Fruit fly (Drosophila melanogaster) whole organism, embryonic: ENCODE data around the gene Phae2.
A peak's percentile ranks its signal among the peaks of the same experiment; 100 is the strongest.

Source experiments
- Bgb ChIP-seq: fragments of 200-800 bp; sonication (Bioruptor generic); IDR thresholded peaks from 2 replicates; pipeline ENCODE4 v1.3.6; 2022; ENCODE audit warnings: missing biosample characterization, missing genetic modification characterization; ENCODE audit not compliant: partially characterized antibody
- CG1024 ChIP-seq: fragments of 200-800 bp; sonication (Bioruptor generic); IDR thresholded peaks from 2 replicates; pipeline ENCODE4 v1.3.6; 2022; ENCODE audit warnings: missing biosample characterization, missing genetic modification characterization
- CG11560 ChIP-seq: fragments of 200-800 bp; sonication (Bioruptor generic); IDR thresholded peaks from 3 replicates; pipeline ENCODE4 v1.3.6; 2022; ENCODE audit warnings: missing biosample characterization, missing genetic modification characterization
- CG12104 ChIP-seq: fragments of 200-800 bp; sonication (Bioruptor generic); optimal IDR thresholded peaks from 3 replicates; lab custom pipeline; 2016; ENCODE audit warnings: missing biosample characterization, missing genetic modification characterization
- CG1233 ChIP-seq: fragments of 200-800 bp; sonication (Bioruptor generic); optimal IDR thresholded peaks from 4 replicates; lab custom pipeline; 2018; ENCODE audit warnings: missing biosample characterization, mild to moderate bottlenecking, missing genetic modification characterization
- CG12942 ChIP-seq: fragments of 200-800 bp; sonication (Bioruptor generic); optimal IDR thresholded peaks from 3 replicates; lab custom pipeline; 2016; ENCODE audit warnings: missing biosample characterization, missing genetic modification characterization
- CG15073 ChIP-seq: fragments of 200-800 bp; sonication (Bioruptor generic); optimal IDR thresholded peaks from 2 replicates; lab custom pipeline; 2016; ENCODE audit warnings: missing biosample characterization, missing genetic modification characterization
- CG15269 ChIP-seq: fragments of 200-800 bp; sonication (Bioruptor generic); optimal IDR thresholded peaks from 2 replicates; lab custom pipeline; 2018; ENCODE audit warnings: missing biosample characterization, mild to moderate bottlenecking, missing genetic modification characterization, moderate library complexity
- CG15479 ChIP-seq: fragments of 200-800 bp; sonication (Bioruptor generic); optimal IDR thresholded peaks from 3 replicates; lab custom pipeline; 2019; ENCODE audit warnings: missing biosample characterization, mild to moderate bottlenecking, missing genetic modification characterization, moderate library complexity
- CG17829 ChIP-seq: fragments of 200-800 bp; optimal IDR thresholded peaks from 2 replicates; lab custom pipeline; 2019; ENCODE audit warnings: missing biosample characterization, mild to moderate bottlenecking, missing genetic modification characterization, moderate library complexity
- CG18011 ChIP-seq: fragments of 200-800 bp; sonication (Bioruptor generic); optimal IDR thresholded peaks from 2 replicates; lab custom pipeline; 2017; ENCODE audit warnings: missing biosample characterization, missing genetic modification characterization, mild to moderate bottlenecking, moderate library complexity, missing genotype
- CG2875 ChIP-seq: fragments of 200-800 bp; sonication (Bioruptor generic); optimal IDR thresholded peaks from 2 replicates; lab custom pipeline; 2017; ENCODE audit warnings: missing biosample characterization, mild to moderate bottlenecking, missing genetic modification characterization, missing genetic modification reagents
- CG30403 ChIP-seq: fragments of 200-800 bp; sonication (Bioruptor generic); optimal IDR thresholded peaks from 3 replicates; lab custom pipeline; 2016; ENCODE audit warnings: missing biosample characterization, missing genetic modification characterization
- CG3726 ChIP-seq: fragments of 200-800 bp; sonication (Bioruptor generic); IDR thresholded peaks from 3 replicates; pipeline ENCODE4, ENCODE4 v1.3.6; 2022; ENCODE audit warnings: missing biosample characterization, missing genetic modification characterization
- CG4282 ChIP-seq: fragments of 200-800 bp; sonication (Bioruptor generic); optimal IDR thresholded peaks from 2 replicates; lab custom pipeline; 2016; ENCODE audit warnings: missing biosample characterization, missing genetic modification characterization
- CG5180 ChIP-seq: fragments of 200-800 bp; sonication (Bioruptor generic); optimal IDR thresholded peaks from 3 replicates; lab custom pipeline; 2017; ENCODE audit warnings: missing biosample characterization, missing genetic modification characterization, mild to moderate bottlenecking, moderate library complexity, missing genetic modification reagents
- CG7556 ChIP-seq: fragments of 200-800 bp; sonication (Bioruptor generic); optimal IDR thresholded peaks from 2 replicates; lab custom pipeline; 2017; ENCODE audit warnings: missing biosample characterization, mild to moderate bottlenecking, missing genetic modification characterization
- Camta ChIP-seq: fragments of 200-800 bp; sonication (Bioruptor generic); optimal IDR thresholded peaks from 2 replicates; lab custom pipeline; 2016; ENCODE audit warnings: missing biosample characterization, missing genetic modification characterization
- CkIIα-i1 ChIP-seq: fragments of 200-800 bp; sonication (Bioruptor generic); IDR thresholded peaks from 2 replicates; pipeline ENCODE4 v1.3.6; 2022; ENCODE audit warnings: missing biosample characterization, missing genetic modification characterization
- Dad ChIP-seq: fragments of 200-800 bp; sonication (Bioruptor generic); optimal IDR thresholded peaks from 3 replicates; lab custom pipeline; 2016; ENCODE audit warnings: missing biosample characterization, missing genetic modification characterization
- Dfd ChIP-seq, 2 experiments: fragments of >200 bp; optimal IDR thresholded peaks; 2 replicates each; lab custom pipeline; 2017; ENCODE audit warnings: missing biosample characterization in 2 of 2, missing genetic modification characterization in 2 of 2
- E2f2 ChIP-seq: fragments of 200-800 bp; sonication (Bioruptor generic); IDR thresholded peaks from 2 replicates; pipeline ENCODE4 v1.3.6; 2022; ENCODE audit warnings: missing biosample characterization, missing genetic modification characterization
- Fer1 ChIP-seq: fragments of 200-800 bp; sonication (Bioruptor generic); optimal IDR thresholded peaks from 2 replicates; lab custom pipeline; 2017; ENCODE audit warnings: missing biosample characterization, mild to moderate bottlenecking, missing genetic modification characterization
- Gug ChIP-seq: fragments of 200-800 bp; sonication (Bioruptor generic); IDR thresholded peaks from 4 replicates; pipeline ENCODE4 v1.3.6; 2022; ENCODE audit warnings: missing biosample characterization, missing genetic modification characterization
- HLH54F ChIP-seq: fragments of 200-800 bp; sonication (Bioruptor generic); optimal IDR thresholded peaks from 3 replicates; lab custom pipeline; 2016; ENCODE audit warnings: missing biosample characterization, missing genetic modification characterization
- Hr78 ChIP-seq, 2 experiments: fragments of 200-800 bp in 1 of 2; fragments of >200 bp in 1 of 2; sonication (Bioruptor generic) in 1 of 2; optimal IDR thresholded peaks; 2 replicates each; lab custom pipeline; 2017 to 2019; ENCODE audit warnings: missing biosample characterization in 2 of 2, missing genetic modification characterization in 2 of 2, mild to moderate bottlenecking in 1 of 2, moderate library complexity in 1 of 2
- Med ChIP-seq: fragments of 200-800 bp; sonication (Bioruptor generic); peaks from one replicate; lab custom pipeline; 2016; ENCODE audit warnings: missing biosample characterization, missing genetic modification characterization, mild to moderate bottlenecking, inconsistent platforms, moderate library complexity
- Mrtf ChIP-seq: fragments of 200-800 bp; sonication (Bioruptor generic); IDR thresholded peaks from 3 replicates; pipeline ENCODE4 v1.3.6; 2022; ENCODE audit warnings: missing biosample characterization, missing genetic modification characterization
- Poxn ChIP-seq: fragments of 200-800 bp; sonication (Bioruptor generic); IDR thresholded peaks from 2 replicates; pipeline ENCODE4 v1.3.6; 2022; ENCODE audit warnings: missing biosample characterization, missing genetic modification characterization
- Scr ChIP-seq: fragments of 200-800 bp; sonication (Bioruptor generic); IDR thresholded peaks from 2 replicates; pipeline ENCODE4 v1.3.6; 2022; ENCODE audit warnings: missing biosample characterization, missing genetic modification characterization; ENCODE audit not compliant: partially characterized antibody
- Spps ChIP-seq: fragments of 200-800 bp; sonication (Bioruptor generic); optimal IDR thresholded peaks from 2 replicates; lab custom pipeline; 2018; ENCODE audit warnings: missing biosample characterization, mild to moderate bottlenecking, missing genetic modification characterization
- Sry-β ChIP-seq: fragments of 200-800 bp; sonication (Bioruptor generic); optimal IDR thresholded peaks from 2 replicates; lab custom pipeline; 2018; ENCODE audit warnings: missing biosample characterization, mild to moderate bottlenecking, missing genetic modification characterization, moderate library complexity
- bowl ChIP-seq: fragments of 200-800 bp; sonication (Bioruptor generic); IDR thresholded peaks from 2 replicates; pipeline ENCODE4 v1.3.6; 2022; ENCODE audit warnings: missing biosample characterization, missing genetic modification characterization
- chinmo ChIP-seq: fragments of 200-800 bp; sonication (Bioruptor generic); IDR thresholded peaks from 4 replicates; pipeline ENCODE4 v1.3.6; 2022; ENCODE audit warnings: missing biosample characterization, missing genetic modification characterization; ENCODE audit not compliant: partially characterized antibody
- dm ChIP-seq: fragments of 200-800 bp; sonication (Bioruptor generic); optimal IDR thresholded peaks from 3 replicates; lab custom pipeline; 2016; ENCODE audit warnings: missing biosample characterization, missing genetic modification characterization
- dmrt99B ChIP-seq: fragments of 200-800 bp; sonication (Bioruptor generic); optimal IDR thresholded peaks from 2 replicates; lab custom pipeline; 2018; ENCODE audit warnings: missing biosample characterization, mild to moderate bottlenecking, missing genetic modification characterization, moderate library complexity
- dpn ChIP-seq, 2 experiments: fragments of 200-800 bp; sonication (Bioruptor generic); optimal IDR thresholded peaks; 3 replicates each; lab custom pipeline; 2016; ENCODE audit warnings: missing biosample characterization in 2 of 2, missing genetic modification characterization in 2 of 2
- ems ChIP-seq: fragments of 200-800 bp; sonication (Bioruptor generic); optimal IDR thresholded peaks from 3 replicates; lab custom pipeline; 2016; ENCODE audit warnings: missing biosample characterization, missing genetic modification characterization
- gro ChIP-seq: fragments of 200-800 bp; sonication (Bioruptor generic); optimal IDR thresholded peaks from 2 replicates; lab custom pipeline; 2016; ENCODE audit warnings: missing biosample characterization, missing genetic modification characterization
- hkb ChIP-seq, 2 experiments: fragments of 200-800 bp in 1 of 2; fragments of >200 bp in 1 of 2; sonication (Bioruptor generic) in 1 of 2; IDR thresholded peaks in 1 of 2; optimal IDR thresholded peaks in 1 of 2; 2 replicates each; pipeline versions ENCODE4 v1.3.6 to Lab custom; 2017 to 2022; ENCODE audit warnings: missing biosample characterization in 1 of 2, missing genetic modification characterization in 1 of 2
- jing ChIP-seq: fragments of 200-800 bp; sonication (Bioruptor generic); optimal IDR thresholded peaks from 2 replicates; lab custom pipeline; 2018; ENCODE audit warnings: missing biosample characterization, mild to moderate bottlenecking, missing genetic modification characterization
- nerfin-2 ChIP-seq: fragments of 200-800 bp; sonication (Bioruptor generic); IDR thresholded peaks from 2 replicates; pipeline ENCODE4 v1.3.6; 2022; ENCODE audit warnings: missing biosample characterization, missing genetic modification characterization; ENCODE audit not compliant: partially characterized antibody
- odd ChIP-seq: fragments of 200-800 bp; sonication (Bioruptor generic); optimal IDR thresholded peaks from 2 replicates; lab custom pipeline; 2017; ENCODE audit warnings: missing biosample characterization, mild to moderate bottlenecking, missing genetic modification characterization
- pzg ChIP-seq: fragments of 200-800 bp; sonication (Bioruptor generic); optimal IDR thresholded peaks from 3 replicates; lab custom pipeline; 2018; ENCODE audit warnings: missing biosample characterization, mild to moderate bottlenecking, missing genetic modification characterization, moderate library complexity
- schlank ChIP-seq: fragments of 200-800 bp; sonication (Bioruptor generic); optimal IDR thresholded peaks from 2 replicates; lab custom pipeline; 2018; ENCODE audit warnings: missing biosample characterization, mild to moderate bottlenecking, missing genetic modification characterization
- sisA ChIP-seq: fragments of 200-800 bp; sonication (Bioruptor generic); IDR thresholded peaks from 2 replicates; pipeline ENCODE4 v1.3.6; 2022; ENCODE audit warnings: missing biosample characterization, missing genetic modification characterization
- slp2 ChIP-seq: fragments of 200-800 bp; sonication (Bioruptor generic); optimal IDR thresholded peaks from 2 replicates; lab custom pipeline; 2016; ENCODE audit warnings: missing biosample characterization, missing genetic modification characterization
- tap ChIP-seq: fragments of 200-800 bp; optimal IDR thresholded peaks from 3 replicates; lab custom pipeline; 2019; ENCODE audit warnings: missing biosample characterization, mild to moderate bottlenecking, missing genetic modification characterization, moderate library complexity
- toy ChIP-seq: fragments of 200-800 bp; sonication (Bioruptor generic); IDR thresholded peaks from 2 replicates; pipeline ENCODE4 v1.3.6; 2022; ENCODE audit warnings: missing biosample characterization, missing genetic modification characterization
- tx ChIP-seq: fragments of 200-800 bp; sonication (Bioruptor generic); optimal IDR thresholded peaks from 2 replicates; lab custom pipeline; 2016; ENCODE audit warnings: missing biosample characterization, missing genetic modification characterization
- unpg ChIP-seq: fragments of 200-800 bp; sonication (Bioruptor generic); optimal IDR thresholded peaks from 3 replicates; lab custom pipeline; 2018; ENCODE audit warnings: missing biosample characterization, mild to moderate bottlenecking, missing genetic modification characterization, moderate library complexity

Phae2 gene

DNA sequence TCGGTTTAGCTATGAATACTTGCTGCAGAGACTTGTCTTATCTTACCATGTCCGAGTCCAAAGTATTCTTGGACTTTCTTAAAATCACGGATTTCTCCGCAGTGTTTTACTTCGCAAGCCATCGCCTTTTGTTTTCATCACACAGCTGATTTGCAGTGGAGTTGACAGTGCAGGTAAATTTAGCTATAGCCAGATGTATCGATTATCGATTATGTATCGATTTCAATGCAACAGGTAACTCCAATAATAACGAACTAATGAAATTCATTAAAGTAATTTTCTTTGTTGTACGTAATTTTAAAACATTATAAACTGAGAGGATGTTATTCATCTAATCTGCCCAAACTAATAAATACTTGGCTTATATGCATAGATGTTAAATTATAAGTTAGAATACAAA lies 47.9 kb upstream of the Phae2 start, which contains the start of gene Rab3-GAP (continued):
- TF ChIP-seq dm (GFP tag; lab: Kevin White, UChicago): no peak
- peak; percentile 34 for TF ChIP-seq CG12942 (GFP tag; lab: Kevin White, UChicago)
- peak; percentile 78 for TF ChIP-seq Med (GFP tag; lab: Kevin White, UChicago)
- peak; percentile 23; the same call in 1 of the 2 replicates for TF ChIP-seq E2f2
- no peak for TF ChIP-seq CG18011
- TF ChIP-seq Dfd (GFP tag; optimal IDR thresholded peaks at IDR 0.05; lab: Kevin White, UChicago): no peak
- peak; percentile 52; the same call in 1 of the 2 replicates for TF ChIP-seq Bgb (GFP tag; lab: Robert Waterston, UW)
- TF ChIP-seq slp2 (GFP tag; lab: Kevin White, UChicago): no peak
- no peak for TF ChIP-seq HLH54F
- no peak for TF ChIP-seq chinmo (GFP tag; lab: Robert Waterston, UW)
- TF ChIP-seq odd (GFP tag; lab: Kevin White, UChicago): no peak
- TF ChIP-seq Mrtf (GFP tag; lab: Robert Waterston, UW): no peak
- no peak for TF ChIP-seq CG5180
- no peak for TF ChIP-seq sisA
- no peak for TF ChIP-seq CG15269 (tag; lab: Kevin White, UChicago)
- peak in 1 of 2 experiments; percentile 53 for TF ChIP-seq dpn (GFP tag; optimal IDR thresholded peaks at IDR 0.05; lab: Kevin White, UChicago)
- no peak for TF ChIP-seq Gug
- TF ChIP-seq CG15073: no peak
- no peak for TF ChIP-seq CG11560 (tag; lab: Robert Waterston, UW)
- no peak for TF ChIP-seq CG1233 (GFP tag; lab: Kevin White, UChicago)
- TF ChIP-seq tx (GFP tag; lab: Kevin White, UChicago): no peak
- no peak for TF ChIP-seq gro (GFP tag; lab: Kevin White, UChicago)
- peak; percentile 52 for TF ChIP-seq pzg (GFP tag; lab: Kevin White, UChicago)
- no peak for TF ChIP-seq CG2875 (GFP tag; lab: Kevin White, UChicago)
- TF ChIP-seq Scr (GFP tag; lab: Robert Waterston, UW): peak; percentile 48
- peak; percentile 97 for TF ChIP-seq Sry-β (GFP tag; lab: Kevin White, UChicago)
- no peak for TF ChIP-seq Dad (GFP tag; lab: Kevin White, UChicago)
- peak; percentile 70 for TF ChIP-seq CG17829
- TF ChIP-seq CG15479 (GFP tag; lab: Kevin White, UChicago): no peak
- TF ChIP-seq schlank (tag; lab: Kevin White, UChicago): no peak
- no peak for TF ChIP-seq Poxn (GFP tag; lab: Robert Waterston, UW)
- no peak for TF ChIP-seq CG1024 (GFP tag; lab: Robert Waterston, UW)
- no peak for TF ChIP-seq Spps (tag; lab: Kevin White, UChicago)
- no peak for TF ChIP-seq CG4282
- TF ChIP-seq dmrt99B (tag; lab: Kevin White, UChicago): no peak
- TF ChIP-seq CkIIα-i1: no peak
- no peak for TF ChIP-seq toy (GFP tag; lab: Robert Waterston, UW)
- no peak for TF ChIP-seq CG12104 (GFP tag; lab: Kevin White, UChicago)
- TF ChIP-seq hkb (optimal IDR thresholded peaks at IDR 0.05; lab: Kevin White, UChicago): no peak
- peak; percentile 57 for TF ChIP-seq hkb (GFP tag; IDR thresholded peaks at IDR 0.05; lab: Robert Waterston, UW)
- TF ChIP-seq Hr78 (GFP tag; optimal IDR thresholded peaks at IDR 0.05; lab: Kevin White, UChicago): no peak
- TF ChIP-seq ems (GFP tag; lab: Kevin White, UChicago): no peak
- no peak for TF ChIP-seq Camta (GFP tag; lab: Kevin White, UChicago)
- TF ChIP-seq jing (GFP tag; lab: Kevin White, UChicago): no peak
- peak; percentile 4 for TF ChIP-seq tap
- peak; percentile 29 for TF ChIP-seq CG30403 (GFP tag; lab: Kevin White, UChicago)
- peak; percentile 45 for TF ChIP-seq unpg (GFP tag; lab: Kevin White, UChicago)
- no peak; the same call in 1 of the 2 replicates for TF ChIP-seq nerfin-2
- TF ChIP-seq CG3726 (GFP tag; lab: Robert Waterston, UW): no peak
- no peak for TF ChIP-seq CG7556 (GFP tag; lab: Kevin White, UChicago)
- TF ChIP-seq bowl (GFP tag; lab: Robert Waterston, UW): no peak
- peak; percentile 60 for TF ChIP-seq Fer1 (GFP tag; lab: Kevin White, UChicago)
